4 fruit fly cellular contexts compared by ENCODE assay signal in the genomic region with DNA sequence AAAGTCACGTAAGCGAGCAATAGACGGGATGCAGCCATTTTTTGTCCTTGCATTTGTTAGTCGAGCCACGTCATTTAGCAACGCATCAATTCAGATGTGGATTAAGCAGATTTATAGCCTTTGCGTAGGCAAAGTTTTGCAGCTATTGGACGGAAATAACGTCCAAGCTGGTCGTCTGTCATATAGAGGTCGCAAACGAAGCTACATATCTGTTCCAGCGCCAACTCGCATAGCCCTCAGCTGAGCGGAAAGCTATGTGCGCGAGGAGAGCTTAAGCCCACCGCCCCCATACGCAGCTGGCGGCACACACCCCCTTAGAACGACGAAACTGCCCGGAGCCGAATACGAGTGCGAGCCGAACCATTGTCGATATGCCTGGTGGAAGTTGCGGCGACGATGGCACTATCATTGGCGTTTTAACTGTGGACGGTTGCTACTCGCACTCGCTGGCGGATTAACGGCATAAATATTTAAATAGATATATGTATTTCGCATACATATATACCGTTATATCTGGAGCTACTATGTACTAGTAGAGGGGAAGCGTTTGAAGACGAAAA.
TF ChIP-seq lines count a peak whose summit lies in the region.

A gene (plus strand): TSS at position 211 of the 560 bp plus-strand sequence.

- TF ChIP-seq CTCF in S2 (optimal IDR thresholded peaks at IDR 0.05; lab: Kevin White, UChicago) = peak; percentile 42 to 68
- peak; percentile 90 for TF ChIP-seq CTCF in whole organism, embryonic (GFP tag; optimal IDR thresholded peaks at IDR 0.05; lab: Kevin White, UChicago)

TF ChIP-seq in whole organism, adult, 20 proteins besides CTCF, POLR2A, EP300 and RAD21:
- TF ChIP-seq ovo (GFP tag; optimal IDR thresholded peaks at IDR 0.05; lab: Kevin White, UChicago) (peak; percentile 65), CG7101 (tag; optimal IDR thresholded peaks at IDR 0.05; lab: Kevin White, UChicago) (no peak), cic (GFP tag; optimal IDR thresholded peaks at IDR 0.05; lab: Kevin White, UChicago) (peak; percentile 25), pad (GFP tag; optimal IDR thresholded peaks at IDR 0.05; lab: Kevin White, UChicago) (peak; percentile 19), CG5204 (GFP tag; optimal IDR thresholded peaks at IDR 0.05; lab: Kevin White, UChicago) (peak; percentile 15), Hr96 (GFP tag; optimal IDR thresholded peaks at IDR 0.05; lab: Kevin White, UChicago) (no peak), CG12768 (GFP tag; optimal IDR thresholded peaks at IDR 0.05; lab: Kevin White, UChicago) (no peak), CG14711 (tag; optimal IDR thresholded peaks at IDR 0.05; lab: Kevin White, UChicago) (no peak)
TF ChIP-seq in whole organism, adult: peak in this region for 4.

TF ChIP-seq in whole organism, embryonic, 481 proteins besides CTCF, POLR2A, EP300 and RAD21 (continues in another document):
- no peak for TF ChIP-seq CG7987 (GFP tag; optimal IDR thresholded peaks at IDR 0.05; lab: Kevin White, UChicago)
- TF ChIP-seq CG6854 (GFP tag; optimal IDR thresholded peaks at IDR 0.05; lab: Kevin White, UChicago) = peak; percentile 34
- no peak for TF ChIP-seq MESR4 (GFP tag; optimal IDR thresholded peaks at IDR 0.05; lab: Kevin White, UChicago)
- TF ChIP-seq crp (GFP tag; optimal IDR thresholded peaks at IDR 0.05; lab: Kevin White, UChicago) = peak in 1 of 2 experiments; percentile 63
- no peak for TF ChIP-seq HLH3B (GFP tag; IDR thresholded peaks at IDR 0.05; lab: Robert Waterston, UW)
- peak; percentile 81 for TF ChIP-seq Ets65A (GFP tag; lab: Kevin White, UChicago)
- peak; percentile 1 for TF ChIP-seq Hand (GFP tag; optimal IDR thresholded peaks at IDR 0.05; lab: Kevin White, UChicago)
- peak; percentile 38; the same call in 1 of the 2 replicates for TF ChIP-seq Adf1 (GFP tag; IDR thresholded peaks at IDR 0.05; lab: Robert Waterston, UW)
- TF ChIP-seq CG10543 (GFP tag; optimal IDR thresholded peaks at IDR 0.05; lab: Kevin White, UChicago) = peak; percentile 26
- no peak for TF ChIP-seq vnd (GFP tag; IDR thresholded peaks at IDR 0.05; lab: Robert Waterston, UW; ENCODE audit: partially characterized antibody)
- peak; percentile 17 for TF ChIP-seq scrt (GFP tag; optimal IDR thresholded peaks at IDR 0.05; lab: Kevin White, UChicago)
- TF ChIP-seq CG13894 (tag; optimal IDR thresholded peaks at IDR 0.05; lab: Kevin White, UChicago) = peak; percentile 28
- TF ChIP-seq ewg (GFP tag; optimal IDR thresholded peaks at IDR 0.05; lab: Kevin White, UChicago) = peak; percentile 66
- peak; percentile 69 for TF ChIP-seq abd-A (tag; optimal IDR thresholded peaks at IDR 0.05; lab: Kevin White, UChicago)
- TF ChIP-seq Dip2 (GFP tag; IDR thresholded peaks at IDR 0.05; lab: Robert Waterston, UW) = peak; percentile 86
- TF ChIP-seq CG14860 (GFP tag; IDR thresholded peaks at IDR 0.05; lab: Robert Waterston, UW; ENCODE audit: partially characterized antibody) = 0 out of 3 replicates have a peak, but pooled peaks have one; percentile 17
- peak; percentile 37 for TF ChIP-seq CG15514 (GFP tag; optimal IDR thresholded peaks at IDR 0.05; lab: Kevin White, UChicago)
- peak; percentile 5 for TF ChIP-seq Meics (GFP tag; optimal IDR thresholded peaks at IDR 0.05; lab: Kevin White, UChicago)
- no peak for TF ChIP-seq Lhr (GFP tag; optimal IDR thresholded peaks at IDR 0.05; lab: Kevin White, UChicago)
- no peak for TF ChIP-seq CG8290 (GFP tag; optimal IDR thresholded peaks at IDR 0.05; lab: Kevin White, UChicago)
- peak in 1 of 2 experiments; percentile 48 for TF ChIP-seq CG8290 (tag; optimal IDR thresholded peaks at IDR 0.05; lab: Kevin White, UChicago)
- TF ChIP-seq chinmo (GFP tag; IDR thresholded peaks at IDR 0.05; lab: Robert Waterston, UW; ENCODE audit: partially characterized antibody) = 0 out of 4 replicates have a peak, but pooled peaks have one; percentile 22
- peak; percentile 17 for TF ChIP-seq Fer1 (GFP tag; optimal IDR thresholded peaks at IDR 0.05; lab: Kevin White, UChicago)
- 0 out of 3 replicates have a peak, but pooled peaks have one; percentile 23 for TF ChIP-seq zen2 (GFP tag; IDR thresholded peaks at IDR 0.05; lab: Robert Waterston, UW; ENCODE audit: partially characterized antibody)
- no peak for TF ChIP-seq CG7839 (tag; optimal IDR thresholded peaks at IDR 0.05; lab: Kevin White, UChicago)
- no peak for TF ChIP-seq CG6689 (GFP tag; IDR thresholded peaks at IDR 0.05; lab: Robert Waterston, UW)
- no peak for TF ChIP-seq CG13296 (GFP tag; optimal IDR thresholded peaks at IDR 0.05; lab: Kevin White, UChicago)
- TF ChIP-seq Jarid2 (GFP tag; optimal IDR thresholded peaks at IDR 0.05; lab: Kevin White, UChicago) = peak; percentile 10
- TF ChIP-seq HLH4C (GFP tag; IDR thresholded peaks at IDR 0.05; lab: Robert Waterston, UW; ENCODE audit: partially characterized antibody) = 0 out of 3 replicates have a peak, but pooled peaks have one; percentile 12
- TF ChIP-seq Spps (tag; optimal IDR thresholded peaks at IDR 0.05; lab: Kevin White, UChicago) = no peak
- TF ChIP-seq CG6654 (GFP tag; optimal IDR thresholded peaks at IDR 0.05; lab: Kevin White, UChicago) = peak; percentile 95
- TF ChIP-seq pzg (GFP tag; optimal IDR thresholded peaks at IDR 0.05; lab: Kevin White, UChicago) = peak; percentile 25
- peak; percentile 32 for TF ChIP-seq Hmr (GFP tag; optimal IDR thresholded peaks at IDR 0.05; lab: Kevin White, UChicago)
- peak; percentile 98 for TF ChIP-seq Deaf1 (tag; optimal IDR thresholded peaks at IDR 0.05; lab: Kevin White, UChicago)
- peak; percentile 34 for TF ChIP-seq CG18599 (GFP tag; optimal IDR thresholded peaks at IDR 0.05; lab: Kevin White, UChicago)

TF ChIP-seq in whole organism, prepupa, 60 proteins besides CTCF, POLR2A, EP300 and RAD21:
- TF ChIP-seq Eip78C (GFP tag; lab: Kevin White, UChicago) (peak; percentile 29), achi (GFP tag; optimal IDR thresholded peaks at IDR 0.05; lab: Kevin White, UChicago) (no peak)
